Worm (Caenorhabditis elegans) whole organism, midembryonic: ENCODE measurements around the gene ifo-1.

Experiments
- T22C8.4 ChIP-seq: fragments of 200-800 bp; sonication (Bioruptor generic); IDR thresholded peaks from 2 replicates; pipeline ENCODE4 v1.3.6; 2022; ENCODE audit warnings: missing genetic modification characterization, missing compliant biosample characterization
- cog-1 ChIP-seq: sonication (generic microtip); optimal IDR thresholded peaks from 2 replicates; lab custom pipeline; 2016; ENCODE audit warnings: missing genetic modification characterization, missing compliant biosample characterization
- flt-1 ChIP-seq: fragments of 200-800 bp; sonication (Bioruptor generic); IDR thresholded peaks from 2 replicates; pipeline ENCODE4 v1.3.6; 2022; ENCODE audit warnings: missing genetic modification characterization, missing compliant biosample characterization
- klf-2 ChIP-seq: fragments of 200-800 bp; sonication (Bioruptor generic); conservative IDR thresholded peaks from 2 replicates; pipeline ENCODE4 v1.3.6; 2022; ENCODE audit warnings: missing genetic modification reagents, missing genetic modification characterization, missing compliant biosample characterization
- med-1 ChIP-seq: sonication (generic microtip); optimal IDR thresholded peaks from 2 replicates; lab custom pipeline; 2017; ENCODE audit warnings: missing genetic modification characterization, mild to moderate bottlenecking, missing compliant biosample characterization, antibody characterized with exemption, missing genetic modification reagents; ENCODE audit not compliant: insufficient read depth
- ref-1 ChIP-seq: fragments of 200-800 bp; sonication (Bioruptor generic); conservative IDR thresholded peaks from 2 replicates; pipeline ENCODE4 v1.3.6; 2022; ENCODE audit warnings: missing genetic modification reagents, missing genetic modification characterization, missing compliant biosample characterization
- tab-1 ChIP-seq: fragments of 200-800 bp; sonication (Bioruptor generic); IDR thresholded peaks from 2 replicates; pipeline ENCODE4 v1.3.6; 2022; ENCODE audit warnings: missing genetic modification characterization, missing compliant biosample characterization
- ztf-23 ChIP-seq: fragments of 200-800 bp; sonication (Bioruptor generic); IDR thresholded peaks from 2 replicates; pipeline ENCODE4 v1.3.6; 2022; ENCODE audit warnings: missing genetic modification reagents, missing genetic modification characterization, missing compliant biosample characterization
- ztf-29 ChIP-seq: fragments of 200-800 bp; sonication (Bioruptor generic); IDR thresholded peaks from 2 replicates; pipeline ENCODE4 v1.3.6; 2022; ENCODE audit warnings: missing genetic modification reagents, missing genetic modification characterization, missing compliant biosample characterization

ce11 chrIV:7325698-7326097 lies 765 bp downstream of the ifo-1 start:
- TF ChIP-seq flt-1 (GFP tag; lab: Robert Waterston, UW) (no peak), med-1 (GFP tag; lab: Kevin White, UChicago) (no peak), ztf-29 (no peak), cog-1 (no peak), T22C8.4 (GFP tag; lab: Robert Waterston, UW) (no peak), ref-1 (GFP tag; lab: Robert Waterston, UW) (no peak), ztf-23 (no peak), tab-1 (GFP tag; lab: Robert Waterston, UW) (no peak), klf-2 (GFP tag; lab: Robert Waterston, UW) (no peak)
